Fruit fly (Drosophila melanogaster) whole organism, prepupa: ENCODE measurements around the gene CG42529.
"Not testable (repeated sequence)": the region's sequence is repeated elsewhere in the genome, so short reads cannot be mapped to it uniquely, and the experiment has no call there.

ENCODE experiments used
- Blimp-1 ChIP-seq: fragments of 200-800 bp; sonication (Bioruptor generic); optimal IDR thresholded peaks from 3 replicates; lab custom pipeline; 2017; ENCODE audit warnings: missing biosample characterization, missing genetic modification characterization, mild to moderate bottlenecking, moderate library complexity, missing genetic modification reagents
- CG10631 ChIP-seq: fragments of 200-800 bp; sonication (Bioruptor generic); optimal IDR thresholded peaks from 2 replicates; lab custom pipeline; 2016; ENCODE audit warnings: missing biosample characterization, missing genetic modification characterization
- CG11294 ChIP-seq: fragments of 200-800 bp; sonication (Bioruptor generic); IDR thresholded peaks from 2 replicates; pipeline ENCODE4 v1.3.6; 2022; ENCODE audit warnings: missing biosample characterization, missing genetic modification characterization
- CG11902 ChIP-seq: fragments of 200-800 bp; sonication (Bioruptor generic); optimal IDR thresholded peaks from 3 replicates; lab custom pipeline; 2016; ENCODE audit warnings: missing biosample characterization, missing genetic modification characterization
- CG1621 ChIP-seq: fragments of 200-800 bp; sonication (Bioruptor generic); optimal IDR thresholded peaks from 3 replicates; lab custom pipeline; 2018; ENCODE audit warnings: missing biosample characterization, mild to moderate bottlenecking, missing genetic modification characterization
- CG16779 ChIP-seq: fragments of 200-800 bp; sonication (Bioruptor generic); optimal IDR thresholded peaks from 3 replicates; lab custom pipeline; 2017; ENCODE audit warnings: missing biosample characterization, mild to moderate bottlenecking, missing genetic modification characterization
- CG3032 ChIP-seq: fragments of 200-800 bp; optimal IDR thresholded peaks from 2 replicates; lab custom pipeline; 2019; ENCODE audit warnings: missing biosample characterization, mild to moderate bottlenecking, missing genetic modification characterization, moderate library complexity
- CG31627 ChIP-seq: fragments of 200-800 bp; sonication (Bioruptor generic); optimal IDR thresholded peaks from 3 replicates; lab custom pipeline; 2016; ENCODE audit warnings: missing biosample characterization, missing genetic modification characterization
- CG32006 ChIP-seq: fragments of 200-800 bp; sonication (Bioruptor generic); optimal IDR thresholded peaks from 3 replicates; lab custom pipeline; 2017; ENCODE audit warnings: missing biosample characterization, mild to moderate bottlenecking, missing genetic modification characterization
- CG34406 ChIP-seq: fragments of 200-800 bp; sonication (Bioruptor generic); optimal IDR thresholded peaks from 3 replicates; lab custom pipeline; 2016; ENCODE audit warnings: missing biosample characterization, missing genetic modification characterization
- CG3919 ChIP-seq: fragments of 200-800 bp; sonication (Bioruptor generic); optimal IDR thresholded peaks from 3 replicates; lab custom pipeline; 2016; ENCODE audit warnings: missing biosample characterization, missing genetic modification characterization
- CG6163 ChIP-seq: fragments of 200-800 bp; sonication (Bioruptor generic); IDR thresholded peaks from 3 replicates; pipeline ENCODE4 v1.3.6; 2022; ENCODE audit warnings: missing biosample characterization, missing genetic modification characterization
- CG6792 ChIP-seq: fragments of 200-800 bp; sonication (Bioruptor generic); optimal IDR thresholded peaks from 3 replicates; lab custom pipeline; 2016; ENCODE audit warnings: missing biosample characterization, missing genetic modification characterization
- CG8119 ChIP-seq: fragments of 200-800 bp; sonication (Bioruptor generic); IDR thresholded peaks from 3 replicates; pipeline ENCODE4 v1.3.6; 2022; ENCODE audit warnings: missing biosample characterization, missing genetic modification characterization
- CG8319 ChIP-seq: fragments of 200-800 bp; sonication (Bioruptor generic); optimal IDR thresholded peaks from 3 replicates; lab custom pipeline; 2016; ENCODE audit warnings: missing biosample characterization, missing genetic modification characterization
- CG8632 ChIP-seq: fragments of 200-800 bp; sonication (Bioruptor generic); optimal IDR thresholded peaks from 3 replicates; lab custom pipeline; 2016; ENCODE audit warnings: missing biosample characterization, missing genetic modification characterization
- Eip78C ChIP-seq: fragments of 200-800 bp; sonication (Bioruptor generic); peaks from one replicate; lab custom pipeline; 2016; ENCODE audit warnings: missing biosample characterization, missing genetic modification characterization
- Hr38 ChIP-seq: sonication (Bioruptor generic); optimal IDR thresholded peaks from 2 replicates; lab custom pipeline; 2016; ENCODE audit warnings: missing biosample characterization, missing genetic modification characterization
- OdsH ChIP-seq: fragments of 200-800 bp; sonication (Bioruptor generic); optimal IDR thresholded peaks from 3 replicates; lab custom pipeline; 2016; ENCODE audit warnings: missing biosample characterization, missing genetic modification characterization
- achi ChIP-seq: fragments of 200-800 bp; sonication (Bioruptor generic); optimal IDR thresholded peaks from 3 replicates; lab custom pipeline; 2016; ENCODE audit warnings: missing biosample characterization, missing genetic modification characterization
- acj6 ChIP-seq: fragments of 200-800 bp; sonication (Bioruptor generic); optimal IDR thresholded peaks from 3 replicates; lab custom pipeline; 2016; ENCODE audit warnings: missing biosample characterization, missing genetic modification characterization
- cyc ChIP-seq: fragments of 200-800 bp; sonication (Bioruptor generic); optimal IDR thresholded peaks from 3 replicates; lab custom pipeline; 2016; ENCODE audit warnings: missing biosample characterization, missing genetic modification characterization
- dac ChIP-seq: fragments of 200-800 bp; sonication (Bioruptor generic); optimal IDR thresholded peaks from 2 replicates; lab custom pipeline; 2017; ENCODE audit warnings: missing biosample characterization, mild to moderate bottlenecking, missing genetic modification characterization
- dsx ChIP-seq: fragments of 200-800 bp; optimal IDR thresholded peaks from 3 replicates; lab custom pipeline; 2019; ENCODE audit warnings: missing biosample characterization, mild to moderate bottlenecking, missing genetic modification characterization, moderate library complexity; ENCODE audit not compliant: poor library complexity, severe bottlenecking
- eg ChIP-seq: fragments of 200-800 bp; sonication (Bioruptor generic); IDR thresholded peaks from 3 replicates; pipeline ENCODE4 v1.3.6; 2022; ENCODE audit warnings: missing biosample characterization, missing genetic modification characterization
- esn ChIP-seq: fragments of 200-800 bp; sonication (Bioruptor generic); optimal IDR thresholded peaks from 2 replicates; lab custom pipeline; 2016; ENCODE audit warnings: missing biosample characterization, mild to moderate bottlenecking, missing genetic modification characterization, moderate library complexity
- fd59A ChIP-seq: fragments of 200-800 bp; sonication (Bioruptor generic); optimal IDR thresholded peaks from 2 replicates; lab custom pipeline; 2017; ENCODE audit warnings: missing biosample characterization, mild to moderate bottlenecking, missing genetic modification characterization, missing genetic modification reagents
- fd85E ChIP-seq: fragments of 200-800 bp; sonication (Bioruptor generic); optimal IDR thresholded peaks from 3 replicates; lab custom pipeline; 2016; ENCODE audit warnings: missing biosample characterization, missing genetic modification characterization
- fkh ChIP-seq: fragments of 200-800 bp; sonication (Bioruptor generic); optimal IDR thresholded peaks from 3 replicates; lab custom pipeline; 2017; ENCODE audit warnings: missing biosample characterization, mild to moderate bottlenecking, missing genetic modification characterization, moderate library complexity
- lz ChIP-seq: fragments of 200-800 bp; sonication (Bioruptor generic); optimal IDR thresholded peaks from 3 replicates; lab custom pipeline; 2016; ENCODE audit warnings: missing biosample characterization, missing genetic modification characterization
- pdm3 ChIP-seq: fragments of 200-800 bp; sonication (Bioruptor generic); optimal IDR thresholded peaks from 3 replicates; lab custom pipeline; 2016; ENCODE audit warnings: missing biosample characterization, missing genetic modification characterization
- spab ChIP-seq: fragments of 200-800 bp; sonication (Bioruptor generic); optimal IDR thresholded peaks from 2 replicates; lab custom pipeline; 2017; ENCODE audit warnings: missing biosample characterization, mild to moderate bottlenecking, missing genetic modification characterization, missing genetic modification reagents
- ss ChIP-seq, 2 experiments: fragments of 200-800 bp; sonication (Bioruptor generic); optimal IDR thresholded peaks; 2 replicates in 1 of 2; 3 replicates in 1 of 2; lab custom pipeline; 2017 to 2018; ENCODE audit warnings: mild to moderate bottlenecking in 2 of 2, missing biosample characterization in 2 of 2, missing genetic modification characterization in 2 of 2, moderate library complexity in 1 of 2
- svp ChIP-seq: fragments of 200-800 bp; sonication (Bioruptor generic); peaks from one replicate; lab custom pipeline; 2016; ENCODE audit warnings: missing biosample characterization, missing genetic modification characterization
- topi ChIP-seq: fragments of 200-800 bp; sonication (Bioruptor generic); optimal IDR thresholded peaks from 3 replicates; lab custom pipeline; 2016; ENCODE audit warnings: missing biosample characterization, missing genetic modification characterization
- vri ChIP-seq: fragments of 200-800 bp; sonication (Bioruptor generic); optimal IDR thresholded peaks from 3 replicates; lab custom pipeline; 2016; ENCODE audit warnings: missing biosample characterization, mild to moderate bottlenecking, missing genetic modification characterization

Gene CG42529

DNA sequence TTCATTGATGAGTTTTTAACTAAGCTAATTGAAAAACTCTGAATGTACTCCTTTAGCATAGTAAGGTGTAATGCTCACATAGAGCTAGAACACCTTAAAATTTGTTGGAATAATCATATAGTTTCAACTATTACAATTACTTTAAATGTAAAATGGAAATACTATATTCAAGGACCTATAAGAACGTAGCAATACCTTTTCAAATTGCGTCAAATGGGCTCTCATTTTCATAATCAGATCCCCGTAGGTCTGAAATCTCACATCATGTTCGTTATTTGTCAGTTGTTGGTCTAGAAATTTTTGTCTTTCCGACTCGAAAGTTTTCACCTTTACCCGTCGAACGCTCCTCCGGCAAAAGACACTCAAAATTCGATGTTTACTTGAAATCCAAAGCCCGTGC lies at the start of gene CG42529:
TSS of gene CG42529 (plus strand) at position 301 of the 400 bp plus-strand sequence.
- TF ChIP-seq CG32006 (GFP tag; lab: Kevin White, UChicago); svp (GFP tag; lab: Kevin White, UChicago); CG8119 (GFP tag; lab: Robert Waterston, UW): not testable (repeated sequence)

DNA sequence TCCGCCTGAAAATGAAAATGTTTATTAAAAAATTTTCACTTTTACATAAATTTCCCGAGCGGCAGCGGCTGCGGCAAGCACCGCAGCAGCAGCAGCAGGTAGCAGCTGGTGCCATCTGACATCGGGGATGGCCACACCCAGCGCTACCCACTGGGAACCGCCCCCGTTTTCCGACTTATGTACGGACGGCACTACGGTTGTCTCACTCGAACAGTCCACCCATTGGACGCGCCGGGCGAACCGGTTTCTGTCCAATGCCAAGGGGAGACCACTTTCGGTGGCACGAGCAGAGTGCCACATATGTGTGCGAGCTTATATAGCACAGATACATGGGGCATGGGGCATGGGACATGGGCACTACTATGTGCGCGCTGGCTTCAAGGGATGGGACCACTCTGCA lies 45.9 kb upstream of the CG42529 start:
- no peak for TF ChIP-seq vri
- no peak for TF ChIP-seq CG6792 (GFP tag; lab: Kevin White, UChicago)
- no peak for TF ChIP-seq CG1621 (tag; lab: Kevin White, UChicago)
- TF ChIP-seq CG8319 (GFP tag; lab: Kevin White, UChicago): no peak
- no peak for TF ChIP-seq ss (GFP tag; optimal IDR thresholded peaks at IDR 0.05; lab: Kevin White, UChicago)
- no peak for TF ChIP-seq achi (GFP tag; lab: Kevin White, UChicago)
- no peak for TF ChIP-seq CG34406 (GFP tag; lab: Kevin White, UChicago)
- no peak for TF ChIP-seq CG16779
- TF ChIP-seq Eip78C (GFP tag; lab: Kevin White, UChicago): no peak
- no peak for TF ChIP-seq OdsH (GFP tag; lab: Kevin White, UChicago)
- TF ChIP-seq CG11902 (GFP tag; lab: Kevin White, UChicago): no peak
- no peak for TF ChIP-seq dsx (GFP tag; lab: Kevin White, UChicago)
- no peak for TF ChIP-seq CG10631 (GFP tag; lab: Kevin White, UChicago)
- TF ChIP-seq CG8632 (GFP tag; lab: Kevin White, UChicago): no peak
- TF ChIP-seq fd85E (GFP tag; lab: Kevin White, UChicago): no peak
- no peak for TF ChIP-seq fd59A
- TF ChIP-seq CG6163: no peak
- TF ChIP-seq cyc (GFP tag; lab: Kevin White, UChicago): no peak
- TF ChIP-seq CG11294 (GFP tag; lab: Robert Waterston, UW): no peak
- no peak for TF ChIP-seq eg (GFP tag; lab: Robert Waterston, UW)

DNA sequence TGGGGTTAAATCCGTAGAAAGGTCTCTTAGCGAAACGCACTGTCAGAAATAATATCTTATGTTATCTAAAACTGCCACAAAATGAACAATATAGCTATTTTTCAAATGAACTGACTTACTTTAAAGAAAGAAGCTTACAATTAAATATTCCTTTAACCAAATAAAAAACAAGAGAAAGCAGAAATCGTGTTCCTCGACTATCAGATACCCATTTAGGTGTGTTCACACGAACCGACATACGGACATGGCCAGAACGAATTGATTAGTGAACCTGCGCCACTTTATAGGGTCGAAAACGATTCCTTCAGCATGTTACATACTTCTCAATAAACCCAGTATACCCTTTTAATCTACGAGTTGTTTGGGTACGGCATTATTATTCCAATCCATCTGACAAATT lies 45.3 kb upstream of the CG42529 start:
- no peak for TF ChIP-seq fkh (GFP tag; lab: Kevin White, UChicago)
- no peak for TF ChIP-seq lz (GFP tag; lab: Kevin White, UChicago)
- TF ChIP-seq pdm3 (GFP tag; lab: Kevin White, UChicago): no peak
- TF ChIP-seq CG32006 (GFP tag; lab: Kevin White, UChicago): no peak
- TF ChIP-seq svp (GFP tag; lab: Kevin White, UChicago): no peak
- no peak for TF ChIP-seq acj6 (GFP tag; lab: Kevin White, UChicago)
- no peak for TF ChIP-seq spab (GFP tag; lab: Kevin White, UChicago)
- TF ChIP-seq dac: no peak
- no peak for TF ChIP-seq Hr38 (GFP tag; lab: Kevin White, UChicago)
- no peak for TF ChIP-seq topi (GFP tag; lab: Kevin White, UChicago)
- TF ChIP-seq cyc (GFP tag; lab: Kevin White, UChicago): no peak
- no peak for TF ChIP-seq eg (GFP tag; lab: Robert Waterston, UW)

DNA sequence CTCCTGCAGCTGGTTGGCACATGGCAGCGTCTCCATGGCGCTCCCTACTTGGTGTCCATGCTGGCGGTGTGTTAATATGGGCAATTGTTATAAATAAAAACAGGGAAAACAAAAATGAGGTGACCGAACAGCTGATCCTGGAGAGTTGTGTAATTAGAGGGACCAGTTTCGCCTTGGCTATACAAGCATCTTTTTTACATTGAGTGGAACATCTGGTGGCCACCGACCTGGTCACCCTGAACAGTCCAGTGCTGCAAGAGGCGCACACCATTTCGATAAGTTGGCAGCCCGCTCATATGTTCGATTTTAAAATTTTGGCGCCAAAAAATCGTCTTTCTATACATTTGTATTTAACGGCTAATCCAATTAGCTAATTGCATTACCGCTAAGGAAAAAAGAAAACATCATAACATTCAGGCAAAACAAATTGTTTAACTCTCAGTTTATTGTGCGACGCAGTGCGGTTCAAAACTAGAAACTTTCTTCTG lies 41.5 kb upstream of the CG42529 start, which contains the start of the genes CG8765 and Gbeta76C:
TSS of gene CG8765 (minus strand) at position 154 of the 488 bp plus-strand sequence.
TSS of gene Gbeta76C (plus strand) at position 438 of the 488 bp plus-strand sequence.
- TF ChIP-seq CG6163: peak; percentile 21; the same call in 1 of the 3 replicates
- TF ChIP-seq esn (GFP tag; lab: Kevin White, UChicago): peak; percentile 13
- peak; percentile 7 for TF ChIP-seq lz (GFP tag; lab: Kevin White, UChicago)
- TF ChIP-seq CG34406 (GFP tag; lab: Kevin White, UChicago): no peak
- no peak for TF ChIP-seq Blimp-1 (GFP tag; lab: Kevin White, UChicago)
- no peak for TF ChIP-seq svp (GFP tag; lab: Kevin White, UChicago)
- TF ChIP-seq spab (GFP tag; lab: Kevin White, UChicago): no peak
- TF ChIP-seq CG32006 (GFP tag; lab: Kevin White, UChicago): no peak
- TF ChIP-seq eg (GFP tag; lab: Robert Waterston, UW): 0 out of 3 replicates have a peak, but pooled peaks have one; percentile 10
- peak; percentile 30 for TF ChIP-seq CG3032
- no peak for TF ChIP-seq CG8119 (GFP tag; lab: Robert Waterston, UW)
- TF ChIP-seq topi (GFP tag; lab: Kevin White, UChicago): no peak
- no peak for TF ChIP-seq CG3919 (GFP tag; lab: Kevin White, UChicago)
- TF ChIP-seq fd59A: no peak
- no peak for TF ChIP-seq dac
- no peak for TF ChIP-seq CG10631 (GFP tag; lab: Kevin White, UChicago)
- TF ChIP-seq CG31627 (GFP tag; lab: Kevin White, UChicago): peak; percentile 38
